Worm (Caenorhabditis elegans) whole organism, mixed stage, embryonic: Measurements from ENCODE around the gene unc-97.

Experiments
- ces-1 ChIP-seq: fragments of 150-350 bp; optimal IDR thresholded peaks from 2 replicates; lab custom pipeline; 2014; ENCODE audit warnings: missing biosample characterization, missing genetic modification reagents, missing genetic modification characterization
- drap-1 ChIP-seq: fragments of 200-800 bp; sonication (Bioruptor generic); optimal IDR thresholded peaks from 3 replicates; lab custom pipeline; 2018; ENCODE audit warnings: mild to moderate bottlenecking, missing genetic modification characterization, missing compliant biosample characterization
- elt-1 ChIP-seq: sonication (generic microtip); optimal IDR thresholded peaks from 2 replicates; lab custom pipeline; 2017; ENCODE audit warnings: missing genetic modification characterization, mild to moderate bottlenecking, missing compliant biosample characterization, antibody characterized with exemption, moderate library complexity, borderline replicate concordance; ENCODE audit not compliant: insufficient read depth
- elt-3 ChIP-seq: fragments of 150-350 bp; optimal IDR thresholded peaks from 2 replicates; lab custom pipeline; 2014; ENCODE audit warnings: missing biosample characterization, missing genetic modification characterization
- flh-1 ChIP-seq: fragments of 200-800 bp; sonication (Bioruptor generic); optimal IDR thresholded peaks from 2 replicates; lab custom pipeline; 2018; ENCODE audit warnings: mild to moderate bottlenecking, missing genetic modification characterization, moderate library complexity, missing compliant biosample characterization
- hlh-1 ChIP-seq: fragments of 150-350 bp; optimal IDR thresholded peaks from 2 replicates; lab custom pipeline; 2014; ENCODE audit warnings: missing biosample characterization, missing genetic modification reagents, missing genetic modification characterization
- lin-13 ChIP-seq: fragments of 150-350 bp; optimal IDR thresholded peaks from 2 replicates; lab custom pipeline; 2014; ENCODE audit warnings: missing biosample characterization, missing genetic modification characterization
- lsy-2 ChIP-seq: fragments of 150-350 bp; optimal IDR thresholded peaks from 2 replicates; lab custom pipeline; 2014; ENCODE audit warnings: missing biosample characterization, missing genetic modification characterization
- mep-1 ChIP-seq: fragments of 150-350 bp; optimal IDR thresholded peaks from 2 replicates; lab custom pipeline; 2017; ENCODE audit warnings: missing biosample characterization, missing genetic modification reagents, missing genetic modification characterization, inconsistent platforms
- nhr-237 ChIP-seq: fragments of 150-350 bp; optimal IDR thresholded peaks from 2 replicates; lab custom pipeline; 2014; ENCODE audit warnings: missing biosample characterization, missing genetic modification characterization
- nhr-76 ChIP-seq: sonication (generic microtip); optimal IDR thresholded peaks from 2 replicates; lab custom pipeline; 2017; ENCODE audit warnings: missing biosample characterization, missing genetic modification characterization
- sem-2 ChIP-seq: fragments of 200-800 bp; sonication (Bioruptor generic); optimal IDR thresholded peaks from 2 replicates; lab custom pipeline; 2018; ENCODE audit warnings: mild to moderate bottlenecking, missing genetic modification characterization, missing compliant biosample characterization
- unc-62 ChIP-seq: fragments of 150-350 bp; optimal IDR thresholded peaks from 2 replicates; lab custom pipeline; 2014; ENCODE audit warnings: missing biosample characterization, missing genetic modification reagents, missing genetic modification characterization
- ztf-11 ChIP-seq: fragments of 150-350 bp; optimal IDR thresholded peaks from 2 replicates; lab custom pipeline; 2014; ENCODE audit warnings: missing biosample characterization, missing genetic modification characterization

DNA sequence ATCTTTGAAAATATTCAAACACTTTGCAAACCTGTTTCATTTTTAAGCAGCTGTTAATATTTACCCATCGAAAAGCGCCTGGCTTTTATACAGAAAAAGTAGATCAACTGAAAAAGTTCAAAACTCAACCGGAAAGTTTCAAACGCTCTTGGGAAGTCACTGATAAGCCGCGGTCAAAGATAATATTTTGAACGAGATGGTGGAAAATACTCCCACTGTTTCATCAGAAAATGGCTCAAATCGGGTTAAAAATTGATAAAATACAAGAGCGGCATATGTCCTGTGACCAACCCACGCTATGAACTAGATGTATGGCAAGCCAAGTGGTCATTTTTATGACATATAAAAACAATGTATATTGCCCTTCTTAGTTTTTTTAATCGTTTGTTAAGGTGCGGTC, 6.3 kb downstream of the unc-97 start, which contains the start of gene sulp-2:
- TF ChIP-seq unc-62 (no peak), lin-13 (tag; lab: Kevin White, UChicago) (no peak), ztf-11 (tag; lab: Kevin White, UChicago) (no peak), drap-1 (no peak), lsy-2 (tag; lab: Kevin White, UChicago) (no peak), elt-3 (no peak), ces-1 (GFP tag; lab: Kevin White, UChicago) (no peak), nhr-76 (tag; lab: Kevin White, UChicago) (no peak), hlh-1 (no peak), mep-1 (tag; lab: Kevin White, UChicago) (no peak), nhr-237 (tag; lab: Kevin White, UChicago) (no peak), elt-1 (tag; lab: Kevin White, UChicago) (no peak), flh-1 (GFP tag; lab: Kevin White, UChicago) (no peak), sem-2 (GFP tag; lab: Kevin White, UChicago) (no peak)
